Worm (Caenorhabditis elegans) whole organism, L2 larva: ENCODE measurements around the gene B0244.7.

Source experiments
- C34F6.9 ChIP-seq: fragments of 150-350 bp; optimal IDR thresholded peaks from 2 replicates; lab custom pipeline; 2014; ENCODE audit warnings: missing biosample characterization, missing genetic modification characterization
- F13H6.1 ChIP-seq: sonication (generic microtip); optimal IDR thresholded peaks from 2 replicates; lab custom pipeline; 2016; ENCODE audit warnings: missing genetic modification characterization, missing compliant biosample characterization
- ZK546.5 ChIP-seq: sonication (generic microtip); optimal IDR thresholded peaks from 2 replicates; lab custom pipeline; 2017; ENCODE audit warnings: missing biosample characterization, missing genetic modification characterization
- alr-1 ChIP-seq: fragments of 150-350 bp; optimal IDR thresholded peaks from 2 replicates; lab custom pipeline; 2014; ENCODE audit warnings: missing biosample characterization, missing genetic modification characterization
- ama-1 ChIP-seq: fragments of 150-350 bp; optimal IDR thresholded peaks from 2 replicates; lab custom pipeline; 2018; ENCODE audit warnings: inconsistent platforms
- blmp-1 ChIP-seq: sonication (generic microtip); optimal IDR thresholded peaks from 2 replicates; lab custom pipeline; 2017; ENCODE audit warnings: missing genetic modification characterization, mild to moderate bottlenecking, missing compliant biosample characterization, antibody characterized with exemption, moderate library complexity; ENCODE audit not compliant: insufficient read depth
- ceh-16 ChIP-seq: fragments of 150-350 bp; optimal IDR thresholded peaks from 2 replicates; lab custom pipeline; 2014; ENCODE audit warnings: missing biosample characterization, missing genetic modification characterization
- ceh-82 ChIP-seq: fragments of 150-350 bp; optimal IDR thresholded peaks from 2 replicates; lab custom pipeline; 2014; ENCODE audit warnings: missing biosample characterization, missing genetic modification characterization
- egl-27 ChIP-seq: sonication (generic microtip); optimal IDR thresholded peaks from 3 replicates; lab custom pipeline; 2017; ENCODE audit warnings: missing biosample characterization, missing genetic modification reagents, missing genetic modification characterization
- elt-1 ChIP-seq: fragments of 150-350 bp; optimal IDR thresholded peaks from 2 replicates; lab custom pipeline; 2014; ENCODE audit warnings: missing biosample characterization, missing genetic modification characterization
- elt-3 ChIP-seq: sonication (generic microtip); optimal IDR thresholded peaks from 2 replicates; lab custom pipeline; 2017; ENCODE audit warnings: missing biosample characterization, missing genetic modification characterization
- fos-1 ChIP-seq: fragments of 150-350 bp; optimal IDR thresholded peaks from 2 replicates; lab custom pipeline; 2014; ENCODE audit warnings: missing biosample characterization, missing genetic modification characterization
- gmeb-1 ChIP-seq: fragments of 150-350 bp; optimal IDR thresholded peaks from 2 replicates; lab custom pipeline; 2014; ENCODE audit warnings: missing biosample characterization, missing genetic modification characterization
- lin-11 ChIP-seq: fragments of 150-350 bp; sonication (generic microtip); optimal IDR thresholded peaks from 2 replicates; lab custom pipeline; 2014; ENCODE audit warnings: missing biosample characterization, missing genetic modification characterization, inconsistent platforms, mixed read lengths
- lin-13 ChIP-seq: fragments of 150-350 bp; optimal IDR thresholded peaks from 2 replicates; lab custom pipeline; 2014; ENCODE audit warnings: missing biosample characterization, missing genetic modification reagents, missing genetic modification characterization
- lin-39 ChIP-seq: fragments of 150-350 bp; optimal IDR thresholded peaks from 2 replicates; lab custom pipeline; 2014; ENCODE audit warnings: missing biosample characterization, missing genetic modification reagents, missing genetic modification characterization
- lsy-2 ChIP-seq, 2 experiments: fragments of 150-350 bp in 1 of 2; sonication (generic microtip) in 1 of 2; optimal IDR thresholded peaks; 2 replicates each; lab custom pipeline; 2014 to 2017; ENCODE audit warnings: missing biosample characterization in 2 of 2, missing genetic modification characterization in 2 of 2
- mbf-1 ChIP-seq: sonication (generic microtip); optimal IDR thresholded peaks from 2 replicates; lab custom pipeline; 2017; ENCODE audit warnings: missing biosample characterization, missing genetic modification characterization
- mdl-1 ChIP-seq, 2 experiments: fragments of 150-350 bp in 1 of 2; sonication (generic microtip) in 1 of 2; optimal IDR thresholded peaks; 2 replicates each; lab custom pipeline; 2017; ENCODE audit warnings: missing biosample characterization in 2 of 2, missing genetic modification characterization in 2 of 2
- nhr-10 ChIP-seq: sonication (generic microtip); optimal IDR thresholded peaks from 2 replicates; lab custom pipeline; 2017; ENCODE audit warnings: missing biosample characterization, missing genetic modification characterization
- nhr-11 ChIP-seq: fragments of 150-350 bp; optimal IDR thresholded peaks from 2 replicates; lab custom pipeline; 2014; ENCODE audit warnings: missing biosample characterization, missing genetic modification characterization
- nhr-12 ChIP-seq: fragments of 150-350 bp; optimal IDR thresholded peaks from 2 replicates; lab custom pipeline; 2014; ENCODE audit warnings: missing biosample characterization, missing genetic modification characterization
- nhr-129 ChIP-seq: fragments of 150-350 bp; optimal IDR thresholded peaks from 2 replicates; lab custom pipeline; 2014; ENCODE audit warnings: missing biosample characterization, missing genetic modification characterization
- nhr-21 ChIP-seq: fragments of 150-350 bp; optimal IDR thresholded peaks from 2 replicates; lab custom pipeline; 2014; ENCODE audit warnings: missing biosample characterization, missing genetic modification characterization
- nhr-23 ChIP-seq: fragments of 150-350 bp; optimal IDR thresholded peaks from 2 replicates; lab custom pipeline; 2014; ENCODE audit warnings: missing biosample characterization, missing genetic modification reagents, missing genetic modification characterization
- nhr-237 ChIP-seq: fragments of 150-350 bp; optimal IDR thresholded peaks from 2 replicates; lab custom pipeline; 2014; ENCODE audit warnings: missing biosample characterization, missing genetic modification characterization
- nhr-25 ChIP-seq: fragments of 150-350 bp; sonication (generic microtip); optimal IDR thresholded peaks from 3 replicates; lab custom pipeline; 2014; ENCODE audit warnings: missing biosample characterization, missing genetic modification characterization
- nhr-6 ChIP-seq: fragments of 150-350 bp; optimal IDR thresholded peaks from 2 replicates; lab custom pipeline; 2014; ENCODE audit warnings: missing biosample characterization, missing genetic modification characterization
- nhr-77 ChIP-seq: fragments of 150-350 bp; optimal IDR thresholded peaks from 2 replicates; lab custom pipeline; 2014; ENCODE audit warnings: missing biosample characterization, missing genetic modification characterization
- peb-1 ChIP-seq: fragments of 150-350 bp; optimal IDR thresholded peaks from 2 replicates; lab custom pipeline; 2014; ENCODE audit warnings: missing biosample characterization, missing genetic modification characterization
- sem-4 ChIP-seq: fragments of 150-350 bp; optimal IDR thresholded peaks from 2 replicates; lab custom pipeline; 2014; ENCODE audit warnings: missing biosample characterization, missing genetic modification reagents, missing genetic modification characterization
- sma-3 ChIP-seq: sonication (generic microtip); optimal IDR thresholded peaks from 2 replicates; lab custom pipeline; 2016; ENCODE audit warnings: missing genetic modification reagents, missing genetic modification characterization, missing compliant biosample characterization
- sma-9 ChIP-seq, 2 experiments: fragments of 150-350 bp in 1 of 2; sonication (generic microtip) in 1 of 2; optimal IDR thresholded peaks; 2 replicates each; lab custom pipeline; 2014 to 2016; ENCODE audit warnings: missing genetic modification characterization in 2 of 2, mild to moderate bottlenecking in 1 of 2, missing biosample characterization in 1 of 2, missing compliant biosample characterization in 1 of 2, missing genetic modification reagents in 1 of 2, moderate library complexity in 1 of 2
- snpc-4 ChIP-seq: fragments of 150-350 bp; optimal IDR thresholded peaks from 2 replicates; lab custom pipeline; 2014; ENCODE audit warnings: missing biosample characterization, missing genetic modification characterization
- unc-39 ChIP-seq: fragments of 150-350 bp; optimal IDR thresholded peaks from 2 replicates; lab custom pipeline; 2014; ENCODE audit warnings: missing biosample characterization, missing genetic modification characterization
- unc-55 ChIP-seq: fragments of 150-350 bp; sonication (generic microtip); optimal IDR thresholded peaks from 3 replicates; lab custom pipeline; 2014; ENCODE audit warnings: missing biosample characterization, missing genetic modification reagents, missing genetic modification characterization
- unc-62 ChIP-seq: fragments of 150-350 bp; optimal IDR thresholded peaks from 2 replicates; lab custom pipeline; 2014; ENCODE audit warnings: missing biosample characterization, missing genetic modification reagents, missing genetic modification characterization
- zag-1 ChIP-seq: fragments of 150-350 bp; optimal IDR thresholded peaks from 2 replicates; lab custom pipeline; 2014; ENCODE audit warnings: missing biosample characterization, missing genetic modification characterization
- ztf-1 ChIP-seq: fragments of 200-800 bp; sonication (Bioruptor generic); conservative IDR thresholded peaks from 2 replicates; pipeline ENCODE4 v1.3.6; 2022; ENCODE audit warnings: missing genetic modification characterization, missing compliant biosample characterization
- ztf-4 ChIP-seq: fragments of 150-350 bp; optimal IDR thresholded peaks from 2 replicates; lab custom pipeline; 2014; ENCODE audit warnings: missing biosample characterization, missing genetic modification characterization

B0244.7 gene

ce11 chrIII:5722550-5722949, 8.8 kb upstream of the B0244.7 start, which contains the start of gene wrm-1:
TSS of gene wrm-1 (plus strand) at chrIII:5722850.
- no peak for TF ChIP-seq nhr-11 (tag; lab: Kevin White, UChicago)
- TF ChIP-seq nhr-12 (tag; lab: Kevin White, UChicago) = no peak
- TF ChIP-seq blmp-1 (tag; lab: Kevin White, UChicago) = no peak
- no peak for TF ChIP-seq nhr-10 (tag; lab: Kevin White, UChicago)
- TF ChIP-seq lin-13 (GFP tag; lab: Kevin White, UChicago) = no peak
- TF ChIP-seq alr-1 = no peak
- TF ChIP-seq ceh-16 (tag; lab: Kevin White, UChicago) = no peak
- no peak for TF ChIP-seq unc-55 (GFP tag; lab: Kevin White, UChicago)
- TF ChIP-seq egl-27 (tag; lab: Kevin White, UChicago) = no peak
- no peak for TF ChIP-seq nhr-25 (tag; lab: Kevin White, UChicago)
- no peak for TF ChIP-seq nhr-6 (tag; lab: Kevin White, UChicago)
- no peak for TF ChIP-seq snpc-4
- TF ChIP-seq zag-1 = no peak
- no peak for TF ChIP-seq lin-11 (tag; lab: Kevin White, UChicago)
- TF ChIP-seq ztf-1 (GFP tag; lab: Robert Waterston, UW) = no peak

ce11 chrIII:5727827-5728226, 3.5 kb upstream of the B0244.7 start, which contains the start of gene egg-1:
TSS of gene egg-1 (plus strand) at chrIII:5728180.
- TF ChIP-seq ztf-4 (tag; lab: Kevin White, UChicago) (no peak), nhr-6 (tag; lab: Kevin White, UChicago) (no peak), nhr-25 (tag; lab: Kevin White, UChicago) (no peak), C34F6.9 (no peak), unc-62 (no peak), nhr-237 (tag; lab: Kevin White, UChicago) (no peak), lsy-2 (tag; optimal IDR thresholded peaks at IDR 0.05; lab: Kevin White, UChicago) (no peak), elt-3 (tag; lab: Kevin White, UChicago) (no peak), nhr-11 (tag; lab: Kevin White, UChicago) (no peak), nhr-21 (tag; lab: Kevin White, UChicago) (no peak), mbf-1 (tag; lab: Kevin White, UChicago) (no peak)

ce11 chrIII:5729367-5729766, 1.9 kb upstream of the B0244.7 start:
- TF ChIP-seq gmeb-1 (no peak), nhr-77 (no peak), alr-1 (no peak), ztf-1 (GFP tag; lab: Robert Waterston, UW) (no peak), lin-39 (tag; lab: Kevin White, UChicago) (no peak), sma-3 (GFP tag; lab: Kevin White, UChicago) (no peak), nhr-129 (tag; lab: Kevin White, UChicago) (no peak), peb-1 (no peak), ceh-16 (tag; lab: Kevin White, UChicago) (no peak), mdl-1 (tag; optimal IDR thresholded peaks at IDR 0.05; lab: Kevin White, UChicago) (no peak), ztf-4 (tag; lab: Kevin White, UChicago) (no peak)
- TF ChIP-seq, all 48 proteins: peak for 0

ce11 chrIII:5730041-5730440, 1.3 kb upstream of the B0244.7 start:
- TF ChIP-seq elt-1 (tag; lab: Kevin White, UChicago) (no peak), egl-27 (tag; lab: Kevin White, UChicago) (no peak), ZK546.5 (tag; lab: Kevin White, UChicago) (no peak), fos-1 (tag; lab: Kevin White, UChicago) (no peak), nhr-77 (no peak), blmp-1 (tag; lab: Kevin White, UChicago) (no peak), ceh-16 (tag; lab: Kevin White, UChicago) (no peak), sma-9 (GFP tag; optimal IDR thresholded peaks at IDR 0.05; lab: Kevin White, UChicago) (no peak), sma-9 (tag; optimal IDR thresholded peaks at IDR 0.05; lab: Kevin White, UChicago) (no peak), unc-39 (no peak), F13H6.1 (no peak), alr-1 (no peak), ztf-1 (GFP tag; lab: Robert Waterston, UW) (no peak), ama-1 (no peak), unc-55 (GFP tag; lab: Kevin White, UChicago) (no peak), nhr-21 (tag; lab: Kevin White, UChicago) (no peak), sem-4 (tag; lab: Kevin White, UChicago) (no peak), mbf-1 (tag; lab: Kevin White, UChicago) (no peak), gmeb-1 (no peak), ceh-82 (tag; lab: Kevin White, UChicago) (no peak), nhr-23 (tag; lab: Kevin White, UChicago) (no peak)
